Fruit fly (Drosophila melanogaster) whole organism, embryonic: Measurements from ENCODE around the gene CG32845.
A peak's percentile ranks its signal among the peaks of the same experiment; 100 is the strongest.

ENCODE experiments used
- Atf-2 ChIP-seq: fragments of 200-800 bp; sonication (Bioruptor generic); optimal IDR thresholded peaks from 2 replicates; lab custom pipeline; 2016; ENCODE audit warnings: missing biosample characterization, missing genetic modification characterization
- B-H2 ChIP-seq: fragments of 200-800 bp; sonication (Bioruptor generic); optimal IDR thresholded peaks from 2 replicates; lab custom pipeline; 2018; ENCODE audit warnings: missing biosample characterization, mild to moderate bottlenecking, missing genetic modification characterization
- Blimp-1 ChIP-seq: fragments of 200-800 bp; sonication (Bioruptor generic); optimal IDR thresholded peaks from 3 replicates; lab custom pipeline; 2018; ENCODE audit warnings: missing biosample characterization, missing genetic modification characterization, mild to moderate bottlenecking, moderate library complexity, missing genetic modification reagents
- CG10321 ChIP-seq: fragments of 200-800 bp; sonication (Bioruptor generic); IDR thresholded peaks from 2 replicates; pipeline ENCODE4 v1.3.6; 2022; ENCODE audit warnings: missing biosample characterization, missing genetic modification characterization
- CG10543 ChIP-seq: fragments of 200-800 bp; sonication (Bioruptor generic); optimal IDR thresholded peaks from 3 replicates; lab custom pipeline; 2017; ENCODE audit warnings: missing biosample characterization, mild to moderate bottlenecking, missing genetic modification characterization, moderate library complexity
- CG12155 ChIP-seq: fragments of 200-800 bp; sonication (Bioruptor generic); optimal IDR thresholded peaks from 3 replicates; lab custom pipeline; 2016; ENCODE audit warnings: missing biosample characterization, missing genetic modification characterization
- CG12942 ChIP-seq: fragments of 200-800 bp; sonication (Bioruptor generic); optimal IDR thresholded peaks from 3 replicates; lab custom pipeline; 2016; ENCODE audit warnings: missing biosample characterization, missing genetic modification characterization
- CG13775 ChIP-seq: fragments of 200-800 bp; sonication (Bioruptor generic); optimal IDR thresholded peaks from 3 replicates; lab custom pipeline; 2017; ENCODE audit warnings: missing biosample characterization, mild to moderate bottlenecking, missing genetic modification characterization
- CG15514 ChIP-seq: fragments of 200-800 bp; sonication (Bioruptor generic); optimal IDR thresholded peaks from 3 replicates; lab custom pipeline; 2017; ENCODE audit warnings: missing biosample characterization, missing genetic modification characterization, mild to moderate bottlenecking, moderate library complexity, missing genetic modification reagents
- CG1603 ChIP-seq: fragments of 200-800 bp; sonication (Bioruptor generic); optimal IDR thresholded peaks from 2 replicates; lab custom pipeline; 2019; ENCODE audit warnings: missing biosample characterization, mild to moderate bottlenecking, missing genetic modification characterization, moderate library complexity
- CG2129 ChIP-seq: fragments of 200-800 bp; sonication (Bioruptor generic); IDR thresholded peaks from 2 replicates; pipeline ENCODE4 v1.3.6; 2022; ENCODE audit warnings: missing biosample characterization, missing genetic modification characterization; ENCODE audit not compliant: partially characterized antibody
- CG32767 ChIP-seq: fragments of 200-800 bp; sonication (Bioruptor generic); IDR thresholded peaks from 2 replicates; pipeline ENCODE4 v1.3.6; 2022; ENCODE audit warnings: missing biosample characterization, missing genetic modification characterization
- CG4328 ChIP-seq: fragments of 200-800 bp; sonication (Bioruptor generic); optimal IDR thresholded peaks from 3 replicates; lab custom pipeline; 2017; ENCODE audit warnings: missing biosample characterization, missing genetic modification reagents, missing genetic modification characterization
- CG43689 ChIP-seq: fragments of 200-800 bp; sonication (Bioruptor generic); IDR thresholded peaks from 2 replicates; pipeline ENCODE4 v1.3.6; 2022; ENCODE audit warnings: missing biosample characterization, missing genetic modification characterization
- CG6791 ChIP-seq: fragments of 200-800 bp; sonication (Bioruptor generic); IDR thresholded peaks from 3 replicates; pipeline ENCODE4 v1.3.6; 2022; ENCODE audit warnings: missing biosample characterization, missing genetic modification characterization; ENCODE audit not compliant: partially characterized antibody
- CG7372 ChIP-seq: fragments of 200-800 bp; sonication (Bioruptor generic); IDR thresholded peaks from 2 replicates; pipeline ENCODE4 v1.3.6; 2022; ENCODE audit warnings: missing biosample characterization, missing genetic modification characterization
- CTCF ChIP-seq: fragments of 200-800 bp; sonication (Bioruptor generic); optimal IDR thresholded peaks from 2 replicates; lab custom pipeline; 2017; ENCODE audit warnings: missing biosample characterization, mild to moderate bottlenecking, missing genetic modification characterization, moderate library complexity
- Chrac-16 ChIP-seq: fragments of 200-800 bp; sonication (Bioruptor generic); optimal IDR thresholded peaks from 3 replicates; lab custom pipeline; 2016; ENCODE audit warnings: missing biosample characterization, missing genetic modification characterization
- Dbx ChIP-seq: fragments of 200-800 bp; sonication (Bioruptor generic); IDR thresholded peaks from 3 replicates; pipeline ENCODE4 v1.3.6; 2022; ENCODE audit warnings: missing biosample characterization, missing genetic modification characterization
- Dip3 ChIP-seq: fragments of 200-800 bp; sonication (Bioruptor generic); optimal IDR thresholded peaks from 3 replicates; lab custom pipeline; 2016; ENCODE audit warnings: missing biosample characterization, missing genetic modification characterization
- Doc2 ChIP-seq: fragments of 200-800 bp; sonication (Bioruptor generic); IDR thresholded peaks from 2 replicates; pipeline ENCODE4 v1.3.6; 2022; ENCODE audit warnings: missing biosample characterization, missing genetic modification characterization
- Dref ChIP-seq: fragments of 200-800 bp; sonication (Bioruptor generic); IDR thresholded peaks from 2 replicates; pipeline ENCODE4 v1.3.6; 2022; ENCODE audit warnings: missing biosample characterization, missing genetic modification characterization
- ERR ChIP-seq: fragments of 200-800 bp; sonication (Bioruptor generic); optimal IDR thresholded peaks from 2 replicates; lab custom pipeline; 2016; ENCODE audit warnings: missing biosample characterization, missing genetic modification characterization
- Ets65A ChIP-seq: fragments of 200-800 bp; sonication (Bioruptor generic); peaks from one replicate; lab custom pipeline; 2016; ENCODE audit warnings: missing biosample characterization, missing genetic modification characterization
- HmgD ChIP-seq: fragments of 200-800 bp; sonication (Bioruptor generic); optimal IDR thresholded peaks from 3 replicates; lab custom pipeline; 2016; ENCODE audit warnings: missing biosample characterization, missing genetic modification characterization
- Meics ChIP-seq: fragments of 200-800 bp; sonication (Bioruptor generic); optimal IDR thresholded peaks from 2 replicates; lab custom pipeline; 2017; ENCODE audit warnings: missing biosample characterization, mild to moderate bottlenecking, missing genetic modification characterization
- NC2α ChIP-seq: fragments of 200-800 bp; sonication (Bioruptor generic); optimal IDR thresholded peaks from 2 replicates; lab custom pipeline; 2016; ENCODE audit warnings: missing biosample characterization, missing genetic modification characterization
- Oaz ChIP-seq: fragments of 200-800 bp; sonication (Bioruptor generic); IDR thresholded peaks from 2 replicates; pipeline ENCODE4 v1.3.6; 2022; ENCODE audit warnings: missing biosample characterization, missing genetic modification characterization
- Ptx1 ChIP-seq: fragments of 200-800 bp; sonication (Bioruptor generic); IDR thresholded peaks from 2 replicates; pipeline ENCODE4 v1.3.6; 2022; ENCODE audit warnings: missing biosample characterization, missing genetic modification characterization
- Sry-β ChIP-seq: fragments of 200-800 bp; sonication (Bioruptor generic); optimal IDR thresholded peaks from 2 replicates; lab custom pipeline; 2018; ENCODE audit warnings: missing biosample characterization, mild to moderate bottlenecking, missing genetic modification characterization, moderate library complexity
- Ssrp ChIP-seq: fragments of 200-800 bp; sonication (Bioruptor generic); optimal IDR thresholded peaks from 2 replicates; lab custom pipeline; 2018; ENCODE audit warnings: missing biosample characterization, mild to moderate bottlenecking, missing genetic modification characterization, moderate library complexity
- abd-A ChIP-seq: fragments of 200-800 bp; sonication (Bioruptor generic); optimal IDR thresholded peaks from 3 replicates; lab custom pipeline; 2019; ENCODE audit warnings: missing biosample characterization, mild to moderate bottlenecking, missing genetic modification characterization, moderate library complexity
- btn ChIP-seq: fragments of 200-800 bp; sonication (Bioruptor generic); optimal IDR thresholded peaks from 2 replicates; lab custom pipeline; 2016; ENCODE audit warnings: missing biosample characterization, missing genetic modification characterization
- cwo ChIP-seq: fragments of 200-800 bp; sonication (Bioruptor generic); optimal IDR thresholded peaks from 3 replicates; lab custom pipeline; 2017; ENCODE audit warnings: missing biosample characterization, missing genetic modification characterization, mild to moderate bottlenecking, moderate library complexity, missing genetic modification reagents
- gce ChIP-seq: fragments of 200-800 bp; sonication (Bioruptor generic); IDR thresholded peaks from 3 replicates; pipeline ENCODE4 v1.3.6; 2022; ENCODE audit warnings: missing biosample characterization, missing genetic modification characterization
- gem ChIP-seq: fragments of 200-800 bp; sonication (Bioruptor generic); optimal IDR thresholded peaks from 2 replicates; lab custom pipeline; 2019; ENCODE audit warnings: missing biosample characterization, mild to moderate bottlenecking, missing genetic modification characterization, moderate library complexity
- lab ChIP-seq: fragments of 200-800 bp; sonication (Bioruptor generic); optimal IDR thresholded peaks from 3 replicates; lab custom pipeline; 2017; ENCODE audit warnings: missing biosample characterization, missing genetic modification characterization, mild to moderate bottlenecking, moderate library complexity, missing genetic modification reagents
- lilli ChIP-seq: fragments of 200-800 bp; sonication (Bioruptor generic); optimal IDR thresholded peaks from 3 replicates; lab custom pipeline; 2016; ENCODE audit warnings: missing biosample characterization, missing genetic modification characterization
- mirr ChIP-seq: fragments of 200-800 bp; sonication (Bioruptor generic); optimal IDR thresholded peaks from 3 replicates; lab custom pipeline; 2018; ENCODE audit warnings: missing biosample characterization, mild to moderate bottlenecking, missing genetic modification characterization
- sd ChIP-seq: fragments of 200-800 bp; sonication (Bioruptor generic); optimal IDR thresholded peaks from 3 replicates; lab custom pipeline; 2018; ENCODE audit warnings: missing biosample characterization, mild to moderate bottlenecking, missing genetic modification characterization, moderate library complexity
- sqz ChIP-seq: fragments of 200-800 bp; sonication (Bioruptor generic); optimal IDR thresholded peaks from 3 replicates; lab custom pipeline; 2018; ENCODE audit warnings: missing biosample characterization, mild to moderate bottlenecking, missing genetic modification characterization
- tin ChIP-seq: fragments of 200-800 bp; sonication (Bioruptor generic); optimal IDR thresholded peaks from 3 replicates; lab custom pipeline; 2016; ENCODE audit warnings: missing biosample characterization, missing genetic modification characterization
- vvl ChIP-seq: fragments of 200-800 bp; sonication (Bioruptor generic); IDR thresholded peaks from 2 replicates; pipeline ENCODE4 v1.3.6; 2022; ENCODE audit warnings: missing biosample characterization, missing genetic modification characterization
- zen ChIP-seq: fragments of 200-800 bp; sonication (Bioruptor generic); optimal IDR thresholded peaks from 3 replicates; lab custom pipeline; 2018; ENCODE audit warnings: missing biosample characterization, mild to moderate bottlenecking, missing genetic modification characterization, moderate library complexity

Gene CG32845

DNA sequence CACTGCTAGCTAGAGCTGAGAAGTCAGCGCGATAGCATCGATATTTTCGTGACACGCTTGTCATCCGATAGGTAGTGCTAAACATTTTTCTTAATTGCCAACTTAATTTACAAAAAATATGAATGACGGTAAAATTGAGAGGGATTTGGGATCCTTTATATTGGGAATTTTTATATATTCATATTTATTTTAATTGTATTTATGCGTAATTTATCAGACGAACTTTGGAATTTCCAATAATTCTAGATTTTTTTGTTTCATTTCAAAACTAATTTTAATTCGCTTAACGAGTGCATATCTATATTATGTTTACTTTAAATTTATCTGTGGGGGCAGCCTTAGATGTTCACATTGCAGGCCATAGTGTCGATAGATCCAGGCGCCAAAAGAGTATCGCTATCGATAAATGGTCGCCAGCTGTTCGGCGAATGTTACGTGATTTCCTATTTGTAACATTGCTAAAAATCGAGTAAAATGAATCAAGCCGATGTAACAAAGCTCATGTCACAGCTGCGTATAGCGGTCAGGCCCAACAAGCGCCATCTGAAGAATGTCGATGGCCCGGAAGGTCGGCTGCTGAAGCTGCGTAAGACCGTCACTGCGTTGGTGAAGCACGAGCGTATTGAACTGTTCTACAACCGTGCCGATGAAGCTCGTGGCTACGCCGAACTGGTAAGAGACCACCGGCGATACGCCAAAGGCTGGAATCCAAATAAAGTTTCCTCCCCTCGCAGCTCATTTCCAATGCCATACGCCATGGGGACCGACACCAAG, 8.6 kb downstream of the CG32845 start, which contains the start of the genes Tudor-SN and mRpL17 (continued):
- TF ChIP-seq CG4328 (GFP tag; lab: Kevin White, UChicago), result no peak
- no peak for TF ChIP-seq CG32767 (GFP tag; lab: Robert Waterston, UW)
- no peak for TF ChIP-seq CG10543
- TF ChIP-seq CG12942, result no peak
- no peak for TF ChIP-seq HmgD (GFP tag; lab: Kevin White, UChicago)
- peak; percentile 62 for TF ChIP-seq zen (tag; lab: Kevin White, UChicago)
- TF ChIP-seq CG13775 (GFP tag; lab: Kevin White, UChicago), result peak; percentile 68
- TF ChIP-seq Doc2 (GFP tag; lab: Robert Waterston, UW), result no peak
- TF ChIP-seq cwo (GFP tag; lab: Kevin White, UChicago), result no peak
- TF ChIP-seq NC2α (GFP tag; lab: Kevin White, UChicago), result no peak
- TF ChIP-seq Dip3 (GFP tag; lab: Kevin White, UChicago), result peak; percentile 39
- no peak for TF ChIP-seq abd-A
- TF ChIP-seq btn (GFP tag; lab: Kevin White, UChicago), result no peak
- TF ChIP-seq CG43689 (GFP tag; lab: Robert Waterston, UW), result no peak
- peak; percentile 39 for TF ChIP-seq Meics (GFP tag; lab: Kevin White, UChicago)
- TF ChIP-seq lilli, result peak; percentile 42
- TF ChIP-seq sd (tag; lab: Kevin White, UChicago), result peak; percentile 22
- TF ChIP-seq CG2129 (GFP tag; lab: Robert Waterston, UW), result peak; percentile 73
- peak; percentile 21 for TF ChIP-seq vvl
- peak; percentile 98 for TF ChIP-seq CG6791 (GFP tag; lab: Robert Waterston, UW)
- peak; percentile 6 for TF ChIP-seq CTCF
- TF ChIP-seq lab (GFP tag; lab: Kevin White, UChicago), result peak; percentile 23
- TF ChIP-seq Sry-β (GFP tag; lab: Kevin White, UChicago), result peak; percentile 55
- no peak for TF ChIP-seq Blimp-1 (GFP tag; lab: Kevin White, UChicago)
- peak; percentile 14 for TF ChIP-seq mirr
- TF ChIP-seq tin (GFP tag; lab: Kevin White, UChicago), result peak; percentile 30
- peak; percentile 72 for TF ChIP-seq Dref (GFP tag; lab: Robert Waterston, UW)
- TF ChIP-seq CG10321 (GFP tag; lab: Robert Waterston, UW), result no peak
- TF ChIP-seq sqz (GFP tag; lab: Kevin White, UChicago), result peak; percentile 60
- TF ChIP-seq ERR (GFP tag; lab: Kevin White, UChicago), result no peak
- TF ChIP-seq Ets65A (GFP tag; lab: Kevin White, UChicago), result peak; percentile 83
- peak; percentile 41 for TF ChIP-seq B-H2 (GFP tag; lab: Kevin White, UChicago)
- TF ChIP-seq Atf-2 (GFP tag; lab: Kevin White, UChicago), result no peak
- peak; percentile 52 for TF ChIP-seq CG12155
- TF ChIP-seq CG7372 (GFP tag; lab: Robert Waterston, UW), result no peak
- peak; percentile 71 for TF ChIP-seq Dbx (GFP tag; lab: Robert Waterston, UW)
- peak; percentile 8 for TF ChIP-seq Ssrp (tag; lab: Kevin White, UChicago)
- peak; percentile 34 for TF ChIP-seq CG1603
- TF ChIP-seq CG15514 (GFP tag; lab: Kevin White, UChicago), result peak; percentile 72
- no peak for TF ChIP-seq Oaz (GFP tag; lab: Robert Waterston, UW)
- TF ChIP-seq Ptx1, result peak; percentile 29; the same call in 1 of the 2 replicates
- peak; percentile 69 for TF ChIP-seq gem (tag; lab: Kevin White, UChicago)
- TF ChIP-seq Chrac-16 (GFP tag; lab: Kevin White, UChicago), result peak; percentile 40
- TF ChIP-seq gce (GFP tag; lab: Robert Waterston, UW), result no peak
